Fruit fly (Drosophila melanogaster): ENCODE data around the gene Rbsn-5.

DNA sequence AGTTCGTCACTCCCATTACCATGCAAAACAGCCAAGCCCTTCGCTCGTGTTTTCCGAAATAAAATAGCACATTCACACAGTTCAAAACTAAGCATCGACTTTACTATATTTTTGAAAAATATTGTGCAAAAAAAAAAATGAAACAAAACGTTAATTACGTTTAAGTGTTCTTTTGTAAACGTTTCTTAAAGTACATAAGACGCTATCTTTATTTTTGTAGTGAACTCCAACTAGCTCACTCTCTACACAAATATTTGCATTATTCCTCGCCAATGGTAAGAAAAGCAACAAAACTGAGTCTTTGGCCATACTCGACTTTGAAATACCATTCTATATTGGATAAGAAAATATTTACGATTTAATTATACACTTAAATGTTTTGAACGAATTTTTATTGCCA lies 28.9 kb upstream of the Rbsn-5 start:
- TF ChIP-seq usp (GFP tag; optimal IDR thresholded peaks at IDR 0.05) (no peak), EcR (GFP tag; optimal IDR thresholded peaks at IDR 0.05) (no peak), CG8478 (optimal IDR thresholded peaks at IDR 0.05) (no peak), pan (optimal IDR thresholded peaks at IDR 0.05) (no peak)
